Worm (Caenorhabditis elegans): ENCODE data around the gene F19G12.4.

Gene F19G12.4

DNA sequence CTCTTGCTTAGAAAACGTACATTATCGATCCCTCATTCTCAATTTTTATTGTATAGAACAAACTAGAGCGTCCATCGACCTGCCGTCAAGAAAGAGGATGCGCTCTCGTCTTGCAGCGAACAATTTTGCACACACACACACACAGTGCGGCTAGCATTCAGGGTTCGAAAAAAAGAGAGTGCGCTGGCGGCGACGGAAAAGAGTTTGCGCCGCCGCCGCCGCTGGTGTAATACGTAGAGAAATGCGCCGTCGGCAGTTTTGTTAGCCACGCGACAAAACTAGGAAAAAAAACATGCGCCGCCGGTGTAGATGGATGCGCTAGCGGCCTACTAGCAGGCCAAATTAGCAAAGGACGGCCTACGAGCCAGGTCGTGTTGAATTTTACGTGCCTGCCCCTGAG, 33.6 kb upstream of the F19G12.4 start:
- TF ChIP-seq sdc-2 (tag; optimal IDR thresholded peaks at IDR 0.05) (peak; percentile 64), ref-2 (tag; optimal IDR thresholded peaks at IDR 0.05) (no peak)

DNA sequence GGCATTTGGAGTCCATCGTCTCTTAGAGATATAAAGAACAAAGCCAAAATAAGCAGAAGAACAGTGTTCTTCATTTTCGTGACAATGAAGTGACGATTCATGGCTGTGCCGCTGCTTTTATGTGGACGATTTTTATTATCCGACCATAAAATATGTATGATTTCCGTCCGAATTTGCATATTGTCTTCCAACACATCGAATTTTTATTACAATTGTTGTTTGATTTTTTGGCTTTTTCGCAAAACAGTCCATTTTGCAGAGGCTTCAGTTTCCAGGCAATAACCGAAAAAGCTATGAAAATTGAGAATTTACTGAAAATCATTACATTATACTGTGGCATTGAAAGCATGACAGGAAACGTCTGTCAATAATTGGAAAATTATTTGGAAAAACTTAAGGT, 32.6 kb upstream of the F19G12.4 start, which contains the start of gene F56C3.8:
F56C3.8 (minus strand) TSS at position 101 of the 400 bp plus-strand sequence.
- TF ChIP-seq npax-4 (tag; optimal IDR thresholded peaks at IDR 0.05) (no peak), F13H6.1 (tag; optimal IDR thresholded peaks at IDR 0.05) (no peak), mec-3 (tag; optimal IDR thresholded peaks at IDR 0.05; ENCODE audit: borderline replicate concordance) (no peak), fax-1 (tag; optimal IDR thresholded peaks at IDR 0.05) (no peak), eyg-1 (tag; optimal IDR thresholded peaks at IDR 0.05) (no peak), unc-86 (tag; optimal IDR thresholded peaks at IDR 0.05) (no peak)

DNA sequence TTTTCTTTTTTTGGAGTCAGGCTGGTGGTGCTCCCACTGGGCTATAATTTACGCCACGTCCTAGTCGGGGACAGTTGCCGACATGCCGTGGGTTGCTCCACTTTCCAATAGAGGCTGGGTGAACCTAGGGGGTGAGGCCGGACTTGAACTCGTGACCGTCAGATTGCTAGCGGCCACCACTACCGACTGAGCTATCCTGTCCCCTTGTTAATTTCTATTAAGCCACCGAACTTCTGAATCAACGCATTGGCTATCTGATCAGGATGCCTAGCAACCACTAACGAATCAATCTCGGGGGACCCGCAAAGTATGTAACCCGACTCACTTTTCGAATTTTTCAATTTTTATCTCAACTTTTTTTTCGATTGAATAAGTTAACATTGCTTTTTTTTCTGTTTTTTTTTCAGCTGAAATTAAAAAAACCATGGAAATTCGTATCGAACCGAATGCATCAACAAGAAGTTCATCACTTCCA, 30.2 kb upstream of the F19G12.4 start, which contains the start of gene F56C3.1:
F56C3.1 (plus strand) TSS at position 425 of the 475 bp plus-strand sequence.
- TF ChIP-seq unc-55 (GFP tag; optimal IDR thresholded peaks at IDR 0.05) (no peak), sdc-2 (tag; optimal IDR thresholded peaks at IDR 0.05) (peak; percentile 93)

- no peak for TF ChIP-seq unc-55 (GFP tag; optimal IDR thresholded peaks at IDR 0.05)
- TF ChIP-seq sdc-2 (tag; optimal IDR thresholded peaks at IDR 0.05) = peak; percentile 98
- peak; percentile 50 for TF ChIP-seq unc-42 (tag; optimal IDR thresholded peaks at IDR 0.05)
- TF ChIP-seq ahr-1 (tag; optimal IDR thresholded peaks at IDR 0.05) = no peak
- no peak for TF ChIP-seq pax-1 (tag; optimal IDR thresholded peaks at IDR 0.05)
- TF ChIP-seq ceh-31 (tag; optimal IDR thresholded peaks at IDR 0.05) = peak; percentile 44
- TF ChIP-seq nfya-1 (tag; optimal IDR thresholded peaks at IDR 0.05) = peak; percentile 19
- TF ChIP-seq pros-1 (tag; optimal IDR thresholded peaks at IDR 0.05) = no peak
- TF ChIP-seq hlh-30 (tag; optimal IDR thresholded peaks at IDR 0.05; ENCODE audit: insufficient read depth) = peak; percentile 73
- no peak for TF ChIP-seq mec-3 (tag; optimal IDR thresholded peaks at IDR 0.05; ENCODE audit: borderline replicate concordance)
Observed at ce11 chrX:1389382-1389983, 27.6 kb upstream of the F19G12.4 start.

ce11 chrX:1393891-1394290, 23.2 kb upstream of the F19G12.4 start, which contains the start of gene F56C3.9:
F56C3.9 (minus strand) TSS chrX:1393991.
- TF ChIP-seq ceh-6 (GFP tag; optimal IDR thresholded peaks at IDR 0.05) (no peak), unc-42 (tag; optimal IDR thresholded peaks at IDR 0.05) (no peak), T23F11.4 (GFP tag; optimal IDR thresholded peaks at IDR 0.05) (no peak), unc-86 (tag; optimal IDR thresholded peaks at IDR 0.05) (no peak), ceh-9 (tag; optimal IDR thresholded peaks at IDR 0.05) (no peak), hlh-6 (tag; optimal IDR thresholded peaks at IDR 0.05) (no peak), ama-1 (optimal IDR thresholded peaks at IDR 0.05) (no peak), pha-4 (tag; optimal IDR thresholded peaks at IDR 0.05) (no peak)

DNA sequence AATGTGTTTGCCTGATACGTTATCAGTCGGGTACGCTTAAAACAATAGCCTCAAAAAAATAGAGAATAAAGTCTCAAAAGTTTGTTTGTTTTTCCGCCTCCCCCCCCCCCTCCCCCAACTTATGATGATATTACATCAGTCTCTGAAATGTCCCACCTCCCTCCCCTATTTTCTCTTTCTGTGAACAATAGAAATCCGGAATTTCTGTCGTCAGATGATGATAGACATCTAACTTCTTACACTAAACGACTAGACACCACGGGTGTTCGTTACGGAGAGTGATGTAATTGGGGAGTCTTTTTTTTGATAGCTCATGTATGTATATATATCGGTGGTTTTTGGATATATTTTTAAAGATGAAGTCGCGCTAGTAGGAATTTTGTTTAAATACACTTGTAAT, 22.7 kb upstream of the F19G12.4 start:
- TF ChIP-seq T23F11.4 (GFP tag; optimal IDR thresholded peaks at IDR 0.05) = no peak
- no peak for TF ChIP-seq pha-4 (tag; optimal IDR thresholded peaks at IDR 0.05)
- no peak for TF ChIP-seq K09A11.1 (tag; optimal IDR thresholded peaks at IDR 0.05; ENCODE audit: insufficient read depth)

ce11 chrX:1395793-1396192, 21.3 kb upstream of the F19G12.4 start:
- TF ChIP-seq lim-6 (tag; optimal IDR thresholded peaks at IDR 0.05) = no peak
- TF ChIP-seq pat-9 (tag; optimal IDR thresholded peaks at IDR 0.05) = no peak
- no peak for TF ChIP-seq C08G9.2 (tag; optimal IDR thresholded peaks at IDR 0.05)
- TF ChIP-seq lin-11 (tag; optimal IDR thresholded peaks at IDR 0.05) = no peak
- TF ChIP-seq ceh-19 (GFP tag; optimal IDR thresholded peaks at IDR 0.05) = no peak
- no peak for TF ChIP-seq tbx-2 (tag; optimal IDR thresholded peaks at IDR 0.05)
- TF ChIP-seq C38D4.7 (GFP tag; optimal IDR thresholded peaks at IDR 0.05) = no peak
- no peak for TF ChIP-seq pqm-1 (tag; optimal IDR thresholded peaks at IDR 0.05)
